Fruit fly (Drosophila melanogaster) whole organism: ENCODE results near the gene Sema1a.

ENCODE experiments used
- CG8478 ChIP-seq: fragments of >200 bp; optimal IDR thresholded peaks from 2 replicates; lab custom pipeline; 2018; ENCODE audit warnings: inconsistent platforms
- EcR ChIP-seq, 2 experiments: fragments of >200 bp; optimal IDR thresholded peaks; 2 replicates each; lab custom pipeline; 2017; ENCODE audit warnings: missing biosample characterization in 2 of 2, missing genetic modification characterization in 2 of 2, missing genetic modification reagents in 2 of 2
- psq ChIP-seq: fragments of >200 bp; optimal IDR thresholded peaks from 2 replicates; lab custom pipeline; 2017

DNA sequence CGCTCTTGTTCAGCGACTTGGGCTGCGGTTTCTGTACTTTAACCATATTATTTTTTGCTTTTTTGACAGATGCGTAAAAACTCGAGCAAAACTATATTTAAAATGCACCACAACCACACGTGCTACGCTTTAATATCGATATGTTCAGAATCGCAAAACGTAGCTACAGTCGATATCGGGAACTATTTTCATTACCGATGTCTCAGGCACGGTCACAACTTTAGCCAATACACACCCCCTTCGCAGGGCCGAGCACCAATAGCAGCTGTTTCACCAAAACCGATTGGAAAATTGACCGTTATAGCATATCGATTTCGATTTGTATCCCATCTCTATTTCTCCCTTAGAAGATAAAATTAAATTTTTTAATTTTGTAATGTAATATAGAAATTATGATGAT, 30.2 kb upstream of the Sema1a start, which contains the start of gene CG13096:
- TF ChIP-seq psq, result no peak
- TF ChIP-seq CG8478, result no peak
- no peak for TF ChIP-seq EcR (GFP tag; optimal IDR thresholded peaks at IDR 0.05; lab: Kevin White, UChicago)
